Fruit fly (Drosophila melanogaster) whole organism, wandering third instar larva: ENCODE results near the gene CG42232.

Experiments used
- CG9705 ChIP-seq: fragments of 200-800 bp; sonication (Bioruptor generic); optimal IDR thresholded peaks from 2 replicates; lab custom pipeline; 2018; ENCODE audit warnings: missing biosample characterization, mild to moderate bottlenecking, missing genetic modification characterization
- Dfd ChIP-seq: fragments of >200 bp; optimal IDR thresholded peaks from 2 replicates; lab custom pipeline; 2017; ENCODE audit warnings: missing biosample characterization, missing genetic modification characterization
- GATAd ChIP-seq: sonication (Bioruptor generic); optimal IDR thresholded peaks from 2 replicates; lab custom pipeline; 2016; ENCODE audit warnings: missing biosample characterization, missing genetic modification characterization
- N ChIP-seq: fragments of >200 bp; optimal IDR thresholded peaks from 2 replicates; lab custom pipeline; 2018; ENCODE audit warnings: missing biosample characterization, missing external identifiers, missing genetic modification characterization
- Sp1 ChIP-seq: fragments of 200-800 bp; sonication (Bioruptor generic); optimal IDR thresholded peaks from 3 replicates; lab custom pipeline; 2019; ENCODE audit warnings: missing biosample characterization, mild to moderate bottlenecking, missing genetic modification characterization, moderate library complexity
- Vsx2 ChIP-seq: fragments of 200-300, 225-300 bp; sonication (Bioruptor generic); optimal IDR thresholded peaks from 2 replicates; lab custom pipeline; 2018; ENCODE audit warnings: missing biosample characterization, missing genetic modification characterization; ENCODE audit not compliant: partially characterized antibody
- dmrt93B ChIP-seq: fragments of 200-800 bp; sonication (Bioruptor generic); optimal IDR thresholded peaks from 2 replicates; lab custom pipeline; 2018; ENCODE audit warnings: missing biosample characterization, mild to moderate bottlenecking, missing genetic modification characterization
- h ChIP-seq: fragments of 200-800 bp; sonication (Bioruptor generic); optimal IDR thresholded peaks from 3 replicates; lab custom pipeline; 2016; ENCODE audit warnings: missing biosample characterization, mild to moderate bottlenecking, missing genetic modification characterization
- jim ChIP-seq: fragments of 175-275, 200-325 bp; sonication (Bioruptor generic); optimal IDR thresholded peaks from 2 replicates; lab custom pipeline; 2016; ENCODE audit warnings: missing biosample characterization, mild to moderate bottlenecking, missing genetic modification characterization
- lola ChIP-seq: fragments of >200 bp; optimal IDR thresholded peaks from 2 replicates; lab custom pipeline; 2017; ENCODE audit warnings: missing biosample characterization, missing genetic modification characterization
- psq ChIP-seq: fragments of 200-800 bp; sonication (Bioruptor generic); optimal IDR thresholded peaks from 3 replicates; lab custom pipeline; 2017; ENCODE audit warnings: missing biosample characterization, mild to moderate bottlenecking, missing genetic modification characterization, moderate library complexity
- sv ChIP-seq: fragments of 200-800 bp; sonication (Bioruptor generic); optimal IDR thresholded peaks from 3 replicates; lab custom pipeline; 2016; ENCODE audit warnings: missing biosample characterization, missing genetic modification characterization
- tai ChIP-seq: sonication (Bioruptor generic); optimal IDR thresholded peaks from 2 replicates; lab custom pipeline; 2016; ENCODE audit warnings: missing biosample characterization, missing genetic modification characterization

dm6 chr3R:16497379-16497778 is 27.9 kb upstream of the CG42232 start:
- TF ChIP-seq Sp1 = no peak
- TF ChIP-seq h (GFP tag; lab: Kevin White, UChicago) = peak; percentile 67
- TF ChIP-seq GATAd (GFP tag; lab: Kevin White, UChicago) = no peak
- peak; percentile 44 for TF ChIP-seq dmrt93B (GFP tag; lab: Kevin White, UChicago)
- no peak for TF ChIP-seq lola (GFP tag; lab: Kevin White, UChicago)
- TF ChIP-seq jim (GFP tag; lab: Kevin White, UChicago) = no peak
- TF ChIP-seq Vsx2 = no peak
- no peak for TF ChIP-seq N (GFP tag; lab: Kevin White, UChicago)
- TF ChIP-seq CG9705 (GFP tag; lab: Kevin White, UChicago) = peak; percentile 26
- TF ChIP-seq sv (GFP tag; lab: Kevin White, UChicago) = peak; percentile 66
- no peak for TF ChIP-seq Dfd (GFP tag; lab: Kevin White, UChicago)
- no peak for TF ChIP-seq tai (GFP tag; lab: Kevin White, UChicago)
- TF ChIP-seq psq (GFP tag; lab: Kevin White, UChicago) = peak; percentile 63
